Worm (Caenorhabditis elegans) whole organism, L4/young adult: Measurements from ENCODE around the gene icln-1.

ENCODE experiments used
- W03F9.2 ChIP-seq: fragments of 150-350 bp; optimal IDR thresholded peaks from 2 replicates; lab custom pipeline; 2014; ENCODE audit warnings: missing biosample characterization, missing genetic modification characterization
- dao-5 ChIP-seq: sonication (generic microtip); optimal IDR thresholded peaks from 2 replicates; lab custom pipeline; 2016; ENCODE audit warnings: missing genotype, missing genetic modification characterization, moderate library complexity, missing compliant biosample characterization

- no peak for TF ChIP-seq W03F9.2
- no peak for TF ChIP-seq dao-5
Measured at ce11 chrIV:9090538-9091195, 4.8 kb downstream of the icln-1 start.
